Fruit fly (Drosophila melanogaster) whole organism, wandering third instar larva: ENCODE data around the gene Nepl12.

ENCODE experiments used
- CG32264 ChIP-seq: fragments of 200-800 bp; sonication (Bioruptor generic); optimal IDR thresholded peaks from 2 replicates; lab custom pipeline; 2016; ENCODE audit warnings: missing biosample characterization, missing genetic modification characterization
- CrebA ChIP-seq: fragments of 200-800 bp; sonication (Bioruptor generic); optimal IDR thresholded peaks from 2 replicates; lab custom pipeline; 2016; ENCODE audit warnings: missing biosample characterization, mild to moderate bottlenecking, missing genetic modification characterization, borderline replicate concordance
- Dfd ChIP-seq: fragments of >200 bp; optimal IDR thresholded peaks from 2 replicates; lab custom pipeline; 2017; ENCODE audit warnings: missing biosample characterization, missing genetic modification characterization
- Dif ChIP-seq: fragments of 200-275, 200-300 bp; sonication (Bioruptor generic); optimal IDR thresholded peaks from 2 replicates; lab custom pipeline; 2018; ENCODE audit warnings: missing biosample characterization, missing genetic modification characterization; ENCODE audit not compliant: partially characterized antibody
- HLH106 ChIP-seq: fragments of 200-800 bp; optimal IDR thresholded peaks from 3 replicates; lab custom pipeline; 2019; ENCODE audit warnings: missing biosample characterization, mild to moderate bottlenecking, missing genetic modification characterization, moderate library complexity
- Hnf4 ChIP-seq: fragments of 200-800 bp; sonication (Bioruptor generic); optimal IDR thresholded peaks from 2 replicates; lab custom pipeline; 2016; ENCODE audit warnings: missing biosample characterization, mild to moderate bottlenecking, missing genetic modification characterization
- Hr78 ChIP-seq: fragments of >200 bp; optimal IDR thresholded peaks from 2 replicates; lab custom pipeline; 2017; ENCODE audit warnings: missing biosample characterization, missing genetic modification characterization
- Hr83 ChIP-seq: fragments of 200-300 bp; sonication (Bioruptor generic); optimal IDR thresholded peaks from 2 replicates; lab custom pipeline; 2016; ENCODE audit warnings: missing biosample characterization, mild to moderate bottlenecking, missing genetic modification characterization, moderate library complexity; ENCODE audit not compliant: poor library complexity, severe bottlenecking
- Jra ChIP-seq: sonication (Bioruptor generic); optimal IDR thresholded peaks from 2 replicates; lab custom pipeline; 2016; ENCODE audit warnings: missing biosample characterization, missing genetic modification characterization
- Mio ChIP-seq: sonication (Bioruptor generic); optimal IDR thresholded peaks from 2 replicates; lab custom pipeline; 2016; ENCODE audit warnings: missing biosample characterization, missing genetic modification characterization
- Myc ChIP-seq: fragments of >200 bp; optimal IDR thresholded peaks from 2 replicates; lab custom pipeline; 2017
- N ChIP-seq: fragments of >200 bp; optimal IDR thresholded peaks from 2 replicates; lab custom pipeline; 2018; ENCODE audit warnings: missing biosample characterization, missing external identifiers, missing genetic modification characterization
- OdsH ChIP-seq: fragments of 200-800 bp; sonication (Bioruptor generic); optimal IDR thresholded peaks from 2 replicates; lab custom pipeline; 2016; ENCODE audit warnings: missing biosample characterization, mild to moderate bottlenecking, missing genetic modification characterization
- Rel ChIP-seq, 2 experiments: fragments of 200-800 bp; sonication (Bioruptor generic) in 1 of 2; optimal IDR thresholded peaks; 2 replicates in 1 of 2; 3 replicates in 1 of 2; lab custom pipeline; 2016 to 2019; ENCODE audit warnings: mild to moderate bottlenecking in 2 of 2, missing biosample characterization in 2 of 2, missing genetic modification characterization in 2 of 2, moderate library complexity in 1 of 2
- Sp1 ChIP-seq: fragments of 200-800 bp; sonication (Bioruptor generic); optimal IDR thresholded peaks from 3 replicates; lab custom pipeline; 2019; ENCODE audit warnings: missing biosample characterization, mild to moderate bottlenecking, missing genetic modification characterization, moderate library complexity
- dmrt93B ChIP-seq: fragments of 200-800 bp; sonication (Bioruptor generic); optimal IDR thresholded peaks from 2 replicates; lab custom pipeline; 2018; ENCODE audit warnings: missing biosample characterization, mild to moderate bottlenecking, missing genetic modification characterization
- ey ChIP-seq: fragments of 200-800 bp; sonication (Bioruptor generic); optimal IDR thresholded peaks from 2 replicates; lab custom pipeline; 2016; ENCODE audit warnings: missing biosample characterization, missing genetic modification characterization
- foxo ChIP-seq, 2 experiments: fragments of 200-800 bp; sonication (Bioruptor generic); optimal IDR thresholded peaks; 2 replicates in 1 of 2; 3 replicates in 1 of 2; lab custom pipeline; 2016 to 2017; ENCODE audit warnings: missing biosample characterization in 2 of 2, missing genetic modification characterization in 2 of 2
- h ChIP-seq: fragments of 200-800 bp; sonication (Bioruptor generic); optimal IDR thresholded peaks from 3 replicates; lab custom pipeline; 2016; ENCODE audit warnings: missing biosample characterization, mild to moderate bottlenecking, missing genetic modification characterization
- jim ChIP-seq: fragments of 175-275, 200-325 bp; sonication (Bioruptor generic); optimal IDR thresholded peaks from 2 replicates; lab custom pipeline; 2016; ENCODE audit warnings: missing biosample characterization, mild to moderate bottlenecking, missing genetic modification characterization
- pan ChIP-seq: fragments of >200 bp; optimal IDR thresholded peaks from 2 replicates; lab custom pipeline; 2017
- rgr ChIP-seq: fragments of 200-800 bp; sonication (Bioruptor generic); optimal IDR thresholded peaks from 3 replicates; lab custom pipeline; 2016; ENCODE audit warnings: missing biosample characterization, mild to moderate bottlenecking, missing genetic modification characterization
- sage ChIP-seq: fragments of 200-800 bp; sonication (Bioruptor generic); optimal IDR thresholded peaks from 2 replicates; lab custom pipeline; 2016; ENCODE audit warnings: missing biosample characterization, mild to moderate bottlenecking, missing genetic modification characterization
- tai ChIP-seq: sonication (Bioruptor generic); optimal IDR thresholded peaks from 2 replicates; lab custom pipeline; 2016; ENCODE audit warnings: missing biosample characterization, missing genetic modification characterization

Gene Nepl12

DNA sequence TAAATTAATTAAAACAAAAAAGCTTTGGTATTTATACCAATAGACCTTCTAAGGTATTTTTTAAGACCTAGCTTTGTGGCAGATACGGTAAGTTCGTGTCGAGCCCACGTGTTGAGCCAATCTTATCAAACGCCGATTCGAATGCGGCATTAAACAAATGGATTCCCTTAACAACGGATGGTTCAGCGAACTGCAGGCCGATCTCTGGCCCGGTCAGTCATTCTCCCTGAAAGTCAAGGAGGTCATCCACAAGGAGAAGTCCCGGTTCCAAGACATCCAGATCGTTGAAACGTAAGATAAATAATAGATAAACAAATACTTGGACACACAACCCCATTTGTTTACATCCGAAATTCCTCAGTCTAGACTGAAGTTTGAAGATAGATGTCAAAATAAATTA, 43.8 kb upstream of the Nepl12 start, which contains the start of gene SpdS:
SpdS (plus strand) TSS at position 78 of the 400 bp plus-strand sequence.
- no peak for TF ChIP-seq Jra (GFP tag; lab: Kevin White, UChicago)
- no peak for TF ChIP-seq Rel (GFP tag; optimal IDR thresholded peaks at IDR 0.05; lab: Kevin White, UChicago)
- TF ChIP-seq Rel (tag; optimal IDR thresholded peaks at IDR 0.05; lab: Kevin White, UChicago) = peak; percentile 48

- TF ChIP-seq Mio (GFP tag; lab: Kevin White, UChicago) (no peak), Hr78 (GFP tag; lab: Kevin White, UChicago) (no peak), ey (no peak), h (GFP tag; lab: Kevin White, UChicago) (no peak), CrebA (GFP tag; lab: Kevin White, UChicago) (no peak), dmrt93B (GFP tag; lab: Kevin White, UChicago) (no peak), Myc (lab: Kevin White, UChicago) (no peak), N (GFP tag; lab: Kevin White, UChicago) (no peak), Dfd (no peak), sage (GFP tag; lab: Kevin White, UChicago) (no peak), Sp1 (GFP tag; lab: Kevin White, UChicago) (no peak), Hr83 (GFP tag; lab: Kevin White, UChicago) (no peak)
Measured at dm6 chr3R:9632110-9632921, 43.0 kb upstream of the Nepl12 start.

- TF ChIP-seq CG32264 (GFP tag; lab: Kevin White, UChicago) = no peak
- peak; percentile 48 for TF ChIP-seq rgr (GFP tag; lab: Kevin White, UChicago)
- no peak for TF ChIP-seq Rel (GFP tag; optimal IDR thresholded peaks at IDR 0.05; lab: Kevin White, UChicago)
- peak; percentile 94 for TF ChIP-seq Rel (tag; optimal IDR thresholded peaks at IDR 0.05; lab: Kevin White, UChicago)
- TF ChIP-seq jim (GFP tag; lab: Kevin White, UChicago) = no peak
Measured at dm6 chr3R:9637361-9637760, 38.0 kb upstream of the Nepl12 start, which contains the start of gene Scm. Scm (minus strand) TSS chr3R:9637611.

DNA sequence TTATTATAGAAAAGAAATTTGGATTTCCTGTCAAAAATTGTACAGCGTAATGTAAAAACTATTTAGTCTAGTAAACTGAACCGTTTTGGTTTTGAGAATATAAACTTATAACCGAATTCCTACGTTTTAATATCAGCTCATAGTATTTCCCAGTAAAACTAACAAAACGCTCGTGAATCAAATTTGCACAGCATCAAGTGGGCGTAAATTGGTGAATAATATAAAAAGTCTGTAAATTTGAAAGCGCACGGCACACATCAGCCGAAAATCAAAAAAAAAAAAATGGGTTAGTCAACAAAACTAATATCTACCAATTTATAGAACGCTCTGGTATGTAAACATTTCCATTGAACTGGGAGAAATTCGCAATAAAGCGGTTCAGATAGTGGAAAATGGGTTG, 37.4 kb upstream of the Nepl12 start, which contains the start of gene Dh44:
Dh44 (plus strand) TSS at position 301 of the 400 bp plus-strand sequence.
- no peak for TF ChIP-seq Hnf4 (GFP tag; lab: Kevin White, UChicago)

DNA sequence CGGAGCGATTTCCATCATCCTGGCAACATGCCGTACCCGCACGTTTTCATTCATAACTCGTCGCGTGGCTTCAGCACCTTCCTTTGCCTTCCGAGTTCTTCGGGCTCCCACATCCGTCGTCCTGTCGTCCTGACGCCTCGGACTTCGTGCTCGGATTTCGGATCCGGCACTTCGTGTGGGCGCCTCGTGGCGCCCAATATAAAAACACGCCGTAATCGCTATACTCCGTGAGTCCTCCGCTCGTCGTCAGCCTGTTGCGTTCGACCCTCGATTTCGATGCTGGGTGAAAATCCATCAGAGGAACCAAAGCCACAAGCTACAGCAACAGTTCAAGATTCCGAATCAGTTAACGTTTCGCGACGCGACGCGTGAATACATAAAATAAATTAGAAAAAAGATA, 35.0 kb upstream of the Nepl12 start:
- no peak for TF ChIP-seq Rel (GFP tag; optimal IDR thresholded peaks at IDR 0.05; lab: Kevin White, UChicago)
- TF ChIP-seq Rel (tag; optimal IDR thresholded peaks at IDR 0.05; lab: Kevin White, UChicago) = no peak
- TF ChIP-seq tai (GFP tag; lab: Kevin White, UChicago) = no peak
- no peak for TF ChIP-seq N (GFP tag; lab: Kevin White, UChicago)
- no peak for TF ChIP-seq sage (GFP tag; lab: Kevin White, UChicago)
- TF ChIP-seq jim (GFP tag; lab: Kevin White, UChicago) = no peak
- TF ChIP-seq foxo (GFP tag; optimal IDR thresholded peaks at IDR 0.05; lab: Kevin White, UChicago) = no peak
- TF ChIP-seq Dif (GFP tag; lab: Kevin White, UChicago) = no peak
- no peak for TF ChIP-seq h (GFP tag; lab: Kevin White, UChicago)
- TF ChIP-seq, all 38 proteins: peak for 0

- TF ChIP-seq Rel (GFP tag; optimal IDR thresholded peaks at IDR 0.05; lab: Kevin White, UChicago) = no peak
- TF ChIP-seq Rel (tag; optimal IDR thresholded peaks at IDR 0.05; lab: Kevin White, UChicago) = peak; percentile 67
- TF ChIP-seq Myc (lab: Kevin White, UChicago) = no peak
Measured at dm6 chr3R:9643977-9644376, 31.3 kb upstream of the Nepl12 start.

dm6 chr3R:9644620-9645019, 30.7 kb upstream of the Nepl12 start:
- TF ChIP-seq OdsH (GFP tag; lab: Kevin White, UChicago) (no peak), pan (lab: Kevin White, UChicago) (no peak), HLH106 (no peak), dmrt93B (GFP tag; lab: Kevin White, UChicago) (no peak)
